Worm (Caenorhabditis elegans) whole organism, midembryonic: ENCODE results near the gene arp-11.

ENCODE experiments used
- T22C8.4 ChIP-seq: fragments of 200-800 bp; sonication (Bioruptor generic); IDR thresholded peaks from 2 replicates; pipeline ENCODE4 v1.3.6; 2022; ENCODE audit warnings: missing genetic modification characterization, missing compliant biosample characterization
- cog-1 ChIP-seq: sonication (generic microtip); optimal IDR thresholded peaks from 2 replicates; lab custom pipeline; 2016; ENCODE audit warnings: missing genetic modification characterization, missing compliant biosample characterization
- flt-1 ChIP-seq: fragments of 200-800 bp; sonication (Bioruptor generic); IDR thresholded peaks from 2 replicates; pipeline ENCODE4 v1.3.6; 2022; ENCODE audit warnings: missing genetic modification characterization, missing compliant biosample characterization
- klf-2 ChIP-seq: fragments of 200-800 bp; sonication (Bioruptor generic); conservative IDR thresholded peaks from 2 replicates; pipeline ENCODE4 v1.3.6; 2022; ENCODE audit warnings: missing genetic modification reagents, missing genetic modification characterization, missing compliant biosample characterization
- med-1 ChIP-seq: sonication (generic microtip); optimal IDR thresholded peaks from 2 replicates; lab custom pipeline; 2017; ENCODE audit warnings: missing genetic modification characterization, mild to moderate bottlenecking, missing compliant biosample characterization, antibody characterized with exemption, missing genetic modification reagents; ENCODE audit not compliant: insufficient read depth
- ref-1 ChIP-seq: fragments of 200-800 bp; sonication (Bioruptor generic); conservative IDR thresholded peaks from 2 replicates; pipeline ENCODE4 v1.3.6; 2022; ENCODE audit warnings: missing genetic modification reagents, missing genetic modification characterization, missing compliant biosample characterization
- tab-1 ChIP-seq: fragments of 200-800 bp; sonication (Bioruptor generic); IDR thresholded peaks from 2 replicates; pipeline ENCODE4 v1.3.6; 2022; ENCODE audit warnings: missing genetic modification characterization, missing compliant biosample characterization
- ztf-23 ChIP-seq: fragments of 200-800 bp; sonication (Bioruptor generic); IDR thresholded peaks from 2 replicates; pipeline ENCODE4 v1.3.6; 2022; ENCODE audit warnings: missing genetic modification reagents, missing genetic modification characterization, missing compliant biosample characterization
- ztf-29 ChIP-seq: fragments of 200-800 bp; sonication (Bioruptor generic); IDR thresholded peaks from 2 replicates; pipeline ENCODE4 v1.3.6; 2022; ENCODE audit warnings: missing genetic modification reagents, missing genetic modification characterization, missing compliant biosample characterization

The arp-11 gene

ce11 chrIV:7927852-7928251 is 25.8 kb upstream of the arp-11 start, which contains the start of gene gcy-8:
Gene gcy-8 (plus strand): TSS chrIV:7928152.
- TF ChIP-seq klf-2 (no peak), ztf-29 (GFP tag; lab: Robert Waterston, UW) (no peak), cog-1 (tag; lab: Kevin White, UChicago) (no peak), ref-1 (no peak), tab-1 (GFP tag; lab: Robert Waterston, UW) (no peak), med-1 (GFP tag; lab: Kevin White, UChicago) (no peak), ztf-23 (GFP tag; lab: Robert Waterston, UW) (no peak), flt-1 (GFP tag; lab: Robert Waterston, UW) (no peak), T22C8.4 (no peak)

DNA sequence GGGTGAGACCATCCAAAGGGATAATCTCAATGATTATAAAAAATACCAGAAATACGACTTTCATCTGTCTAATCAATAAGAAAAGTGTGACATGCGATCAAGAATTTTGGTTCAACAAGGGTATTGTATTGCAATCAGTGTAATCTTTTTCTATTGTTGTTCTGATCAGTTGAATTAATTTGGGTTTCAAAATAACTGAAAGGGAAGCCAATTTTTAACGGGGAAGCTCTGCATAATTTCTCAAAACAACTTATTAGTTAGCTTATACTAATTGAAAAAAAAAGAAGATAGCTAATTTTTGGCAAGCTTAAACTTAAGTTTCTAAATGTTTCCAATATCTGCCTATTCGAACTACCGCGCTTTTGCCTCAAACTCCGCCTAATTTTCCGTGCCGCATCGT is 25.1 kb upstream of the arp-11 start, which contains the start of gene C49H3.12:
Gene C49H3.12 (minus strand): TSS at position 101 of the 400 bp plus-strand sequence.
- no peak for TF ChIP-seq T22C8.4
- TF ChIP-seq klf-2 = no peak
- no peak for TF ChIP-seq med-1 (GFP tag; lab: Kevin White, UChicago)
- no peak for TF ChIP-seq ztf-23 (GFP tag; lab: Robert Waterston, UW)

- TF ChIP-seq klf-2 (no peak), ztf-29 (GFP tag; lab: Robert Waterston, UW) (no peak), ztf-23 (GFP tag; lab: Robert Waterston, UW) (no peak), cog-1 (tag; lab: Kevin White, UChicago) (no peak), flt-1 (GFP tag; lab: Robert Waterston, UW) (no peak), tab-1 (GFP tag; lab: Robert Waterston, UW) (no peak), T22C8.4 (no peak), ref-1 (no peak), med-1 (GFP tag; lab: Kevin White, UChicago) (no peak)
These were observed 24.2 kb upstream of the arp-11 start, which contains the start of gene rps-2 for ce11 chrIV:7926102-7926840. Gene rps-2 (minus strand): TSS chrIV:7926391.

- TF ChIP-seq ztf-29 (GFP tag; lab: Robert Waterston, UW) (no peak), flt-1 (GFP tag; lab: Robert Waterston, UW) (no peak), ref-1 (no peak), tab-1 (GFP tag; lab: Robert Waterston, UW) (no peak), med-1 (GFP tag; lab: Kevin White, UChicago) (no peak), klf-2 (no peak), cog-1 (tag; lab: Kevin White, UChicago) (no peak), T22C8.4 (no peak), ztf-23 (GFP tag; lab: Robert Waterston, UW) (no peak)
These were observed 23.1 kb upstream of the arp-11 start for ce11 chrIV:7924975-7925828.

ce11 chrIV:7923982-7924480 is 22.0 kb upstream of the arp-11 start, which contains the start of the genes xpo-3 and C49H3.3:
Gene xpo-3 (minus strand): TSS chrIV:7924032.
Gene C49H3.3 (plus strand): TSS chrIV:7924350.
- TF ChIP-seq med-1 (GFP tag; lab: Kevin White, UChicago) (no peak), ztf-29 (GFP tag; lab: Robert Waterston, UW) (no peak), T22C8.4 (no peak), tab-1 (GFP tag; lab: Robert Waterston, UW) (no peak), flt-1 (GFP tag; lab: Robert Waterston, UW) (no peak), cog-1 (tag; lab: Kevin White, UChicago) (no peak), klf-2 (no peak), ref-1 (no peak), ztf-23 (GFP tag; lab: Robert Waterston, UW) (no peak)

ce11 chrIV:7920126-7920525 is 18.1 kb upstream of the arp-11 start, which contains the start of gene C49H3.16:
Gene C49H3.16 (plus strand): TSS chrIV:7920426.
- no peak for TF ChIP-seq ref-1
- no peak for TF ChIP-seq ztf-23 (GFP tag; lab: Robert Waterston, UW)
- no peak for TF ChIP-seq T22C8.4
- TF ChIP-seq cog-1 (tag; lab: Kevin White, UChicago) = no peak
- TF ChIP-seq med-1 (GFP tag; lab: Kevin White, UChicago) = no peak
- TF ChIP-seq flt-1 (GFP tag; lab: Robert Waterston, UW) = no peak
- TF ChIP-seq ztf-29 (GFP tag; lab: Robert Waterston, UW) = no peak
- no peak for TF ChIP-seq tab-1 (GFP tag; lab: Robert Waterston, UW)
- no peak for TF ChIP-seq klf-2

DNA sequence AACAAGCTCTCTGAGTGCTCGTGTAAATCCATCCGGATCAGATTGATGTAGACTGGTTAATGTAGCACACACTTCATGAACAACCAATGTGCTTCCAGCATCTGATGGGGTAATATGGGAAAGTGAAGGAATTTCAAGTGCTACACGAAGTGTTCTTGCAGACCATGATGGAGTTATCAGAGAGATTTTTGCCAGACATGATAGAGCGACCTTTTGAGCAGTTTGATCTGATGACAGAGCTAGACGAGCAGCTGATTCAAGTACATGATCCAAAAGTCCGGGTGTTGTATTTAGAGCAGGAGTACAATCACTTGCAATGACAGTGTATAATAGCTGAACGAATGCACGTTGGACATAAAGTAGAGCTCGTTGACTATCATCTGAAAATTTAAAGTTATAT is 15.8 kb upstream of the arp-11 start:
- no peak for TF ChIP-seq ref-1
- no peak for TF ChIP-seq tab-1 (GFP tag; lab: Robert Waterston, UW)
- no peak for TF ChIP-seq med-1 (GFP tag; lab: Kevin White, UChicago)
- TF ChIP-seq klf-2 = no peak
- no peak for TF ChIP-seq flt-1 (GFP tag; lab: Robert Waterston, UW)
- TF ChIP-seq T22C8.4 = no peak
- TF ChIP-seq cog-1 (tag; lab: Kevin White, UChicago) = no peak
- TF ChIP-seq ztf-29 (GFP tag; lab: Robert Waterston, UW) = no peak
- TF ChIP-seq ztf-23 (GFP tag; lab: Robert Waterston, UW) = no peak

ce11 chrIV:7916907-7917306 is 14.8 kb upstream of the arp-11 start:
- TF ChIP-seq tab-1 (GFP tag; lab: Robert Waterston, UW) = no peak
- TF ChIP-seq klf-2 = no peak
- TF ChIP-seq cog-1 (tag; lab: Kevin White, UChicago) = no peak
- no peak for TF ChIP-seq ztf-23 (GFP tag; lab: Robert Waterston, UW)
- TF ChIP-seq ref-1 = no peak
- TF ChIP-seq T22C8.4 = no peak
- no peak for TF ChIP-seq ztf-29 (GFP tag; lab: Robert Waterston, UW)
- no peak for TF ChIP-seq med-1 (GFP tag; lab: Kevin White, UChicago)
- no peak for TF ChIP-seq flt-1 (GFP tag; lab: Robert Waterston, UW)
